Worm (Caenorhabditis elegans) whole organism, L2 larva: ENCODE results near the gene T21C12.8.
A peak's percentile ranks its signal among the peaks of the same experiment; 100 is the strongest.

ENCODE experiments used
- C34F6.9 ChIP-seq: fragments of 150-350 bp; optimal IDR thresholded peaks from 2 replicates; lab custom pipeline; 2014; ENCODE audit warnings: missing biosample characterization, missing genetic modification characterization
- F13H6.1 ChIP-seq: sonication (generic microtip); optimal IDR thresholded peaks from 2 replicates; lab custom pipeline; 2016; ENCODE audit warnings: missing genetic modification characterization, missing compliant biosample characterization
- R02D3.7 ChIP-seq: fragments of 150-350 bp; optimal IDR thresholded peaks from 2 replicates; lab custom pipeline; 2014; ENCODE audit warnings: missing biosample characterization, missing genetic modification characterization
- Y55F3AM.14 ChIP-seq: fragments of 200-800 bp; sonication (Bioruptor generic); optimal IDR thresholded peaks from 2 replicates; lab custom pipeline; 2018; ENCODE audit warnings: mild to moderate bottlenecking, missing genetic modification characterization, missing compliant biosample characterization
- ZK546.5 ChIP-seq: sonication (generic microtip); optimal IDR thresholded peaks from 2 replicates; lab custom pipeline; 2017; ENCODE audit warnings: missing biosample characterization, missing genetic modification characterization
- alr-1 ChIP-seq: fragments of 150-350 bp; optimal IDR thresholded peaks from 2 replicates; lab custom pipeline; 2014; ENCODE audit warnings: missing biosample characterization, missing genetic modification characterization
- aly-2 ChIP-seq: fragments of 150-350 bp; optimal IDR thresholded peaks from 2 replicates; lab custom pipeline; 2014; ENCODE audit warnings: missing biosample characterization, missing genetic modification characterization
- blmp-1 ChIP-seq: sonication (generic microtip); optimal IDR thresholded peaks from 2 replicates; lab custom pipeline; 2017; ENCODE audit warnings: missing genetic modification characterization, mild to moderate bottlenecking, missing compliant biosample characterization, antibody characterized with exemption, moderate library complexity; ENCODE audit not compliant: insufficient read depth
- ceh-16 ChIP-seq: fragments of 150-350 bp; optimal IDR thresholded peaks from 2 replicates; lab custom pipeline; 2014; ENCODE audit warnings: missing biosample characterization, missing genetic modification characterization
- ceh-82 ChIP-seq: fragments of 150-350 bp; optimal IDR thresholded peaks from 2 replicates; lab custom pipeline; 2014; ENCODE audit warnings: missing biosample characterization, missing genetic modification characterization
- crh-2 ChIP-seq: sonication (generic microtip); optimal IDR thresholded peaks from 2 replicates; lab custom pipeline; 2017; ENCODE audit warnings: missing biosample characterization, missing genetic modification characterization
- dmd-4 ChIP-seq: sonication (generic microtip); optimal IDR thresholded peaks from 2 replicates; lab custom pipeline; 2017; ENCODE audit warnings: missing biosample characterization, missing genetic modification characterization
- egl-27 ChIP-seq: sonication (generic microtip); optimal IDR thresholded peaks from 3 replicates; lab custom pipeline; 2017; ENCODE audit warnings: missing biosample characterization, missing genetic modification reagents, missing genetic modification characterization
- elt-1 ChIP-seq: fragments of 150-350 bp; optimal IDR thresholded peaks from 2 replicates; lab custom pipeline; 2014; ENCODE audit warnings: missing biosample characterization, missing genetic modification characterization
- elt-3 ChIP-seq: sonication (generic microtip); optimal IDR thresholded peaks from 2 replicates; lab custom pipeline; 2017; ENCODE audit warnings: missing biosample characterization, missing genetic modification characterization
- fos-1 ChIP-seq: fragments of 150-350 bp; optimal IDR thresholded peaks from 2 replicates; lab custom pipeline; 2014; ENCODE audit warnings: missing biosample characterization, missing genetic modification characterization
- lin-11 ChIP-seq: fragments of 150-350 bp; sonication (generic microtip); optimal IDR thresholded peaks from 2 replicates; lab custom pipeline; 2014; ENCODE audit warnings: missing biosample characterization, missing genetic modification characterization, inconsistent platforms, mixed read lengths
- lin-13 ChIP-seq: fragments of 150-350 bp; optimal IDR thresholded peaks from 2 replicates; lab custom pipeline; 2014; ENCODE audit warnings: missing biosample characterization, missing genetic modification reagents, missing genetic modification characterization
- lin-39 ChIP-seq: fragments of 150-350 bp; optimal IDR thresholded peaks from 2 replicates; lab custom pipeline; 2014; ENCODE audit warnings: missing biosample characterization, missing genetic modification reagents, missing genetic modification characterization
- lsy-2 ChIP-seq, 2 experiments: fragments of 150-350 bp in 1 of 2; sonication (generic microtip) in 1 of 2; optimal IDR thresholded peaks; 2 replicates each; lab custom pipeline; 2014 to 2017; ENCODE audit warnings: missing biosample characterization in 2 of 2, missing genetic modification characterization in 2 of 2
- mbf-1 ChIP-seq: sonication (generic microtip); optimal IDR thresholded peaks from 2 replicates; lab custom pipeline; 2017; ENCODE audit warnings: missing biosample characterization, missing genetic modification characterization
- mdl-1 ChIP-seq, 2 experiments: fragments of 150-350 bp in 1 of 2; sonication (generic microtip) in 1 of 2; optimal IDR thresholded peaks; 2 replicates each; lab custom pipeline; 2017; ENCODE audit warnings: missing biosample characterization in 2 of 2, missing genetic modification characterization in 2 of 2
- nhr-11 ChIP-seq: fragments of 150-350 bp; optimal IDR thresholded peaks from 2 replicates; lab custom pipeline; 2014; ENCODE audit warnings: missing biosample characterization, missing genetic modification characterization
- nhr-12 ChIP-seq: fragments of 150-350 bp; optimal IDR thresholded peaks from 2 replicates; lab custom pipeline; 2014; ENCODE audit warnings: missing biosample characterization, missing genetic modification characterization
- nhr-129 ChIP-seq: fragments of 150-350 bp; optimal IDR thresholded peaks from 2 replicates; lab custom pipeline; 2014; ENCODE audit warnings: missing biosample characterization, missing genetic modification characterization
- nhr-21 ChIP-seq: fragments of 150-350 bp; optimal IDR thresholded peaks from 2 replicates; lab custom pipeline; 2014; ENCODE audit warnings: missing biosample characterization, missing genetic modification characterization
- nhr-23 ChIP-seq: fragments of 150-350 bp; optimal IDR thresholded peaks from 2 replicates; lab custom pipeline; 2014; ENCODE audit warnings: missing biosample characterization, missing genetic modification reagents, missing genetic modification characterization
- nhr-237 ChIP-seq: fragments of 150-350 bp; optimal IDR thresholded peaks from 2 replicates; lab custom pipeline; 2014; ENCODE audit warnings: missing biosample characterization, missing genetic modification characterization
- nhr-25 ChIP-seq: fragments of 150-350 bp; sonication (generic microtip); optimal IDR thresholded peaks from 3 replicates; lab custom pipeline; 2014; ENCODE audit warnings: missing biosample characterization, missing genetic modification characterization
- nhr-6 ChIP-seq: fragments of 150-350 bp; optimal IDR thresholded peaks from 2 replicates; lab custom pipeline; 2014; ENCODE audit warnings: missing biosample characterization, missing genetic modification characterization
- peb-1 ChIP-seq: fragments of 150-350 bp; optimal IDR thresholded peaks from 2 replicates; lab custom pipeline; 2014; ENCODE audit warnings: missing biosample characterization, missing genetic modification characterization
- sem-4 ChIP-seq: fragments of 150-350 bp; optimal IDR thresholded peaks from 2 replicates; lab custom pipeline; 2014; ENCODE audit warnings: missing biosample characterization, missing genetic modification reagents, missing genetic modification characterization
- skn-1 ChIP-seq: sonication (generic microtip); optimal IDR thresholded peaks from 2 replicates; lab custom pipeline; 2017; ENCODE audit warnings: missing biosample characterization, missing genetic modification characterization
- sma-3 ChIP-seq: sonication (generic microtip); optimal IDR thresholded peaks from 2 replicates; lab custom pipeline; 2016; ENCODE audit warnings: missing genetic modification reagents, missing genetic modification characterization, missing compliant biosample characterization
- sma-9 ChIP-seq, 2 experiments: fragments of 150-350 bp in 1 of 2; sonication (generic microtip) in 1 of 2; optimal IDR thresholded peaks; 2 replicates each; lab custom pipeline; 2014 to 2016; ENCODE audit warnings: missing genetic modification characterization in 2 of 2, mild to moderate bottlenecking in 1 of 2, missing biosample characterization in 1 of 2, missing compliant biosample characterization in 1 of 2, missing genetic modification reagents in 1 of 2, moderate library complexity in 1 of 2
- snpc-4 ChIP-seq: fragments of 150-350 bp; optimal IDR thresholded peaks from 2 replicates; lab custom pipeline; 2014; ENCODE audit warnings: missing biosample characterization, missing genetic modification characterization
- unc-39 ChIP-seq: fragments of 150-350 bp; optimal IDR thresholded peaks from 2 replicates; lab custom pipeline; 2014; ENCODE audit warnings: missing biosample characterization, missing genetic modification characterization
- unc-55 ChIP-seq: fragments of 150-350 bp; sonication (generic microtip); optimal IDR thresholded peaks from 3 replicates; lab custom pipeline; 2014; ENCODE audit warnings: missing biosample characterization, missing genetic modification reagents, missing genetic modification characterization
- unc-62 ChIP-seq: fragments of 150-350 bp; optimal IDR thresholded peaks from 2 replicates; lab custom pipeline; 2014; ENCODE audit warnings: missing biosample characterization, missing genetic modification reagents, missing genetic modification characterization
- zag-1 ChIP-seq: fragments of 150-350 bp; optimal IDR thresholded peaks from 2 replicates; lab custom pipeline; 2014; ENCODE audit warnings: missing biosample characterization, missing genetic modification characterization
- ztf-1 ChIP-seq: fragments of 200-800 bp; sonication (Bioruptor generic); conservative IDR thresholded peaks from 2 replicates; pipeline ENCODE4 v1.3.6; 2022; ENCODE audit warnings: missing genetic modification characterization, missing compliant biosample characterization
- ztf-11 ChIP-seq: sonication (generic microtip); optimal IDR thresholded peaks from 2 replicates; lab custom pipeline; 2017; ENCODE audit warnings: missing biosample characterization, missing genetic modification characterization
- ztf-4 ChIP-seq: fragments of 150-350 bp; optimal IDR thresholded peaks from 2 replicates; lab custom pipeline; 2014; ENCODE audit warnings: missing biosample characterization, missing genetic modification characterization

T21C12.8 gene

ce11 chrIII:10552929-10553328 is at the start of gene T21C12.8:
Gene T21C12.8 (minus strand): TSS chrIII:10553029.
- TF ChIP-seq alr-1 (no peak), mdl-1 (tag; optimal IDR thresholded peaks at IDR 0.05; lab: Kevin White, UChicago) (no peak), lin-39 (no peak), nhr-129 (tag; lab: Kevin White, UChicago) (no peak), aly-2 (no peak), sma-3 (GFP tag; lab: Kevin White, UChicago) (no peak), ztf-4 (tag; lab: Kevin White, UChicago) (no peak), Y55F3AM.14 (GFP tag; lab: Kevin White, UChicago) (no peak), nhr-237 (no peak), lin-11 (tag; lab: Kevin White, UChicago) (no peak), unc-62 (GFP tag; lab: Kevin White, UChicago) (no peak), mbf-1 (tag; lab: Kevin White, UChicago) (no peak), ztf-11 (no peak), unc-55 (no peak), fos-1 (tag; lab: Kevin White, UChicago) (no peak), nhr-25 (tag; lab: Kevin White, UChicago) (no peak)

ce11 chrIII:10600894-10601293 is 48.1 kb upstream of the T21C12.8 start:
- TF ChIP-seq dmd-4 (tag; lab: Kevin White, UChicago) (no peak), sma-9 (GFP tag; optimal IDR thresholded peaks at IDR 0.05; lab: Kevin White, UChicago) (peak; percentile 12), sma-9 (tag; optimal IDR thresholded peaks at IDR 0.05; lab: Kevin White, UChicago) (no peak)

ce11 chrIII:10600138-10600626 is 47.4 kb upstream of the T21C12.8 start, which contains the start of gene epg-6:
Gene epg-6 (minus strand): TSS chrIII:10600188.
- TF ChIP-seq sma-3 (GFP tag; lab: Kevin White, UChicago) (no peak), mbf-1 (tag; lab: Kevin White, UChicago) (no peak), ztf-1 (GFP tag; lab: Robert Waterston, UW) (no peak), nhr-11 (tag; lab: Kevin White, UChicago) (no peak), ZK546.5 (tag; lab: Kevin White, UChicago) (no peak), lin-39 (no peak), ztf-11 (no peak), ztf-4 (tag; lab: Kevin White, UChicago) (no peak), nhr-23 (tag; lab: Kevin White, UChicago) (no peak), egl-27 (tag; lab: Kevin White, UChicago) (no peak), ceh-82 (tag; lab: Kevin White, UChicago) (no peak), nhr-129 (tag; lab: Kevin White, UChicago) (no peak), crh-2 (tag; lab: Kevin White, UChicago) (no peak), elt-3 (no peak), nhr-25 (tag; lab: Kevin White, UChicago) (no peak), nhr-237 (no peak), elt-1 (tag; lab: Kevin White, UChicago) (no peak), zag-1 (tag; lab: Kevin White, UChicago) (no peak), alr-1 (no peak), sem-4 (tag; lab: Kevin White, UChicago) (no peak)

ce11 chrIII:10599699-10600098 is 46.9 kb upstream of the T21C12.8 start:
- TF ChIP-seq nhr-6 (tag; lab: Kevin White, UChicago) (peak; percentile 30), nhr-21 (tag; lab: Kevin White, UChicago) (peak; percentile 10), lsy-2 (tag; optimal IDR thresholded peaks at IDR 0.05; lab: Kevin White, UChicago) (peak; percentile 49 to 85), skn-1 (tag; lab: Kevin White, UChicago) (no peak), peb-1 (tag; lab: Kevin White, UChicago) (no peak), lin-13 (GFP tag; lab: Kevin White, UChicago) (peak; percentile 46), unc-39 (tag; lab: Kevin White, UChicago) (no peak), R02D3.7 (tag; lab: Kevin White, UChicago) (no peak), ZK546.5 (tag; lab: Kevin White, UChicago) (no peak), egl-27 (tag; lab: Kevin White, UChicago) (peak; percentile 49), F13H6.1 (tag; lab: Kevin White, UChicago) (peak; percentile 69), ztf-1 (GFP tag; lab: Robert Waterston, UW) (no peak), Y55F3AM.14 (GFP tag; lab: Kevin White, UChicago) (no peak), ceh-16 (tag; lab: Kevin White, UChicago) (peak; percentile 27), nhr-237 (no peak), blmp-1 (tag; lab: Kevin White, UChicago) (peak; percentile 1), mbf-1 (tag; lab: Kevin White, UChicago) (no peak), dmd-4 (tag; lab: Kevin White, UChicago) (no peak), elt-3 (no peak), ztf-4 (tag; lab: Kevin White, UChicago) (no peak), nhr-12 (tag; lab: Kevin White, UChicago) (no peak), sma-3 (GFP tag; lab: Kevin White, UChicago) (peak; percentile 31), aly-2 (no peak), nhr-25 (tag; lab: Kevin White, UChicago) (peak; percentile 75), mdl-1 (tag; optimal IDR thresholded peaks at IDR 0.05; lab: Kevin White, UChicago) (no peak), nhr-11 (tag; lab: Kevin White, UChicago) (no peak), lin-11 (tag; lab: Kevin White, UChicago) (peak; percentile 50), unc-62 (GFP tag; lab: Kevin White, UChicago) (no peak), snpc-4 (peak; percentile 23), nhr-23 (tag; lab: Kevin White, UChicago) (no peak), nhr-129 (tag; lab: Kevin White, UChicago) (peak; percentile 79), sma-9 (GFP tag; optimal IDR thresholded peaks at IDR 0.05; lab: Kevin White, UChicago) (no peak), sma-9 (tag; optimal IDR thresholded peaks at IDR 0.05; lab: Kevin White, UChicago) (no peak), C34F6.9 (tag; lab: Kevin White, UChicago) (peak; percentile 88), fos-1 (tag; lab: Kevin White, UChicago) (peak; percentile 98), elt-1 (tag; lab: Kevin White, UChicago) (no peak)
